Worm (Caenorhabditis elegans) whole organism, young adult: Measurements from ENCODE around the gene nud-1.

Experiments
- B0261.1 ChIP-seq: sonication (generic microtip); optimal IDR thresholded peaks from 2 replicates; lab custom pipeline; 2016; ENCODE audit warnings: mild to moderate bottlenecking, missing genetic modification characterization, moderate library complexity, missing compliant biosample characterization
- D2030.7 ChIP-seq: fragments of 200-800 bp; sonication (Bioruptor generic); IDR thresholded peaks from 2 replicates; pipeline ENCODE4 v1.3.6; 2022; ENCODE audit warnings: missing genetic modification reagents, missing genetic modification characterization, missing compliant biosample characterization
- F10E7.11 ChIP-seq: sonication (generic microtip); optimal IDR thresholded peaks from 2 replicates; lab custom pipeline; 2017; ENCODE audit warnings: mild to moderate bottlenecking, missing genetic modification characterization, moderate library complexity, missing compliant biosample characterization
- K11D2.4 ChIP-seq: fragments of 200-800 bp; sonication (Bioruptor generic); IDR thresholded peaks from 2 replicates; pipeline ENCODE4 v1.3.6; 2022; ENCODE audit warnings: missing genetic modification reagents, missing genetic modification characterization, missing compliant biosample characterization
- ZK185.1 ChIP-seq: sonication (generic microtip); optimal IDR thresholded peaks from 2 replicates; lab custom pipeline; 2016; ENCODE audit warnings: mild to moderate bottlenecking, missing genetic modification characterization, missing compliant biosample characterization; ENCODE audit not compliant: poor library complexity, severe bottlenecking
- attf-6 ChIP-seq: fragments of 200-800 bp; sonication (Bioruptor generic); IDR thresholded peaks from 2 replicates; pipeline ENCODE4 v1.3.6; 2022; ENCODE audit warnings: missing genetic modification reagents, missing genetic modification characterization, missing compliant biosample characterization
- bed-2 ChIP-seq: fragments of 200-800 bp; sonication (Bioruptor generic); IDR thresholded peaks from 2 replicates; pipeline ENCODE4 v1.3.6; 2022; ENCODE audit warnings: missing genetic modification reagents, missing genetic modification characterization, missing compliant biosample characterization
- cebp-1 ChIP-seq, 2 experiments: fragments of 200-800 bp in 1 of 2; sonication (Bioruptor generic) in 1 of 2; sonication (generic microtip) in 1 of 2; IDR thresholded peaks in 1 of 2; optimal IDR thresholded peaks in 1 of 2; 2 replicates each; pipeline versions ENCODE4 v1.3.6 to Lab custom; 2017 to 2022; ENCODE audit warnings: missing compliant biosample characterization in 2 of 2, missing genetic modification characterization in 2 of 2, mild to moderate bottlenecking in 1 of 2, missing genetic modification reagents in 1 of 2, moderate library complexity in 1 of 2
- ceh-27 ChIP-seq: fragments of 200-800 bp; sonication (Bioruptor generic); optimal IDR thresholded peaks from 2 replicates; lab custom pipeline; 2018; ENCODE audit warnings: mild to moderate bottlenecking, missing genetic modification characterization, moderate library complexity, missing compliant biosample characterization
- ceh-58 ChIP-seq: fragments of 200-800 bp; sonication (Bioruptor generic); IDR thresholded peaks from 2 replicates; pipeline ENCODE4 v1.3.6; 2022; ENCODE audit warnings: missing genetic modification characterization, missing compliant biosample characterization
- ceh-79 ChIP-seq: sonication (generic microtip); optimal IDR thresholded peaks from 2 replicates; lab custom pipeline; 2017; ENCODE audit warnings: mild to moderate bottlenecking, missing genetic modification characterization, missing compliant biosample characterization
- ceh-91 ChIP-seq: fragments of 200-800 bp; sonication (Bioruptor generic); IDR thresholded peaks from 2 replicates; pipeline ENCODE4 v1.3.6; 2022; ENCODE audit warnings: missing genetic modification reagents, missing genetic modification characterization, missing compliant biosample characterization
- dox-1 ChIP-seq: fragments of 200-800 bp; sonication (Bioruptor generic); IDR thresholded peaks from 2 replicates; pipeline ENCODE4 v1.3.6; 2022; ENCODE audit warnings: missing genetic modification reagents, missing genetic modification characterization, missing compliant biosample characterization
- dpff-1 ChIP-seq: sonication (generic microtip); optimal IDR thresholded peaks from 2 replicates; lab custom pipeline; 2017; ENCODE audit warnings: mild to moderate bottlenecking, missing genetic modification characterization, missing compliant biosample characterization
- egl-18 ChIP-seq: fragments of 200-800 bp; sonication (Bioruptor generic); IDR thresholded peaks from 2 replicates; pipeline ENCODE4 v1.3.6; 2022; ENCODE audit warnings: missing genetic modification reagents, missing genetic modification characterization, missing compliant biosample characterization
- egrh-3 ChIP-seq: fragments of 200-800 bp; sonication (Bioruptor generic); IDR thresholded peaks from 2 replicates; pipeline ENCODE4 v1.3.6; 2022; ENCODE audit warnings: missing genetic modification reagents, missing genetic modification characterization, missing compliant biosample characterization
- hsf-1 ChIP-seq: fragments of 200-800 bp; sonication (Bioruptor generic); IDR thresholded peaks from 2 replicates; pipeline ENCODE4 v1.3.6; 2022; ENCODE audit warnings: missing genetic modification reagents, missing genetic modification characterization, missing compliant biosample characterization
- lag-1 ChIP-seq: fragments of 200-800 bp; sonication (Bioruptor generic); IDR thresholded peaks from 2 replicates; pipeline ENCODE4 v1.3.6; 2022; ENCODE audit warnings: missing genetic modification reagents, missing genetic modification characterization, missing compliant biosample characterization
- let-526 ChIP-seq: fragments of 200-800 bp; sonication (Bioruptor generic); IDR thresholded peaks from 2 replicates; pipeline ENCODE4 v1.3.6; 2022; ENCODE audit warnings: missing genetic modification reagents, missing genetic modification characterization, missing compliant biosample characterization
- lin-54 ChIP-seq: fragments of 200-800 bp; sonication (Bioruptor generic); optimal IDR thresholded peaks from 2 replicates; lab custom pipeline; 2018; ENCODE audit warnings: mild to moderate bottlenecking, missing genetic modification characterization, missing compliant biosample characterization
- lir-1 ChIP-seq: fragments of 200-800 bp; sonication (Bioruptor generic); conservative IDR thresholded peaks from 2 replicates; pipeline ENCODE4 v1.3.6; 2022; ENCODE audit warnings: missing genetic modification reagents, missing genetic modification characterization, missing compliant biosample characterization
- madf-6 ChIP-seq: fragments of 200-800 bp; sonication (Bioruptor generic); IDR thresholded peaks from 2 replicates; pipeline ENCODE4 v1.3.6; 2022; ENCODE audit warnings: missing genetic modification reagents, missing genetic modification characterization, missing compliant biosample characterization
- mel-28 ChIP-seq: sonication (generic microtip); optimal IDR thresholded peaks from 2 replicates; lab custom pipeline; 2016; ENCODE audit warnings: borderline replicate concordance, mild to moderate bottlenecking, missing genetic modification characterization, missing compliant biosample characterization
- mxl-1 ChIP-seq: sonication (generic microtip); optimal IDR thresholded peaks from 2 replicates; lab custom pipeline; 2016; ENCODE audit warnings: missing genetic modification characterization, missing compliant biosample characterization
- nfya-2 ChIP-seq: fragments of 200-800 bp; sonication (Bioruptor generic); IDR thresholded peaks from 2 replicates; pipeline ENCODE4 v1.3.6; 2022; ENCODE audit warnings: missing genetic modification reagents, missing genetic modification characterization, missing compliant biosample characterization
- nfyb-1 ChIP-seq: fragments of 200-800 bp; sonication (Bioruptor generic); IDR thresholded peaks from 2 replicates; pipeline ENCODE4 v1.3.6; 2022; ENCODE audit warnings: missing genetic modification reagents, missing genetic modification characterization, missing compliant biosample characterization
- nhr-80 ChIP-seq: sonication (generic microtip); optimal IDR thresholded peaks from 2 replicates; lab custom pipeline; 2016; ENCODE audit warnings: missing genetic modification characterization, missing compliant biosample characterization
- pha-4 ChIP-seq: fragments of 150-350 bp; sonication (generic microtip); optimal IDR thresholded peaks from 2 replicates; lab custom pipeline; 2014; ENCODE audit warnings: missing biosample characterization, missing genetic modification reagents, missing genetic modification characterization
- rcor-1 ChIP-seq: fragments of 200-800 bp; sonication (Bioruptor generic); IDR thresholded peaks from 2 replicates; pipeline ENCODE4 v1.3.6; 2022; ENCODE audit warnings: missing genetic modification reagents, missing genetic modification characterization, missing compliant biosample characterization
- repo-1 ChIP-seq: sonication (generic microtip); optimal IDR thresholded peaks from 2 replicates; lab custom pipeline; 2017; ENCODE audit warnings: mild to moderate bottlenecking, missing genetic modification characterization, missing compliant biosample characterization
- rpc-1 ChIP-seq, 2 experiments: fragments of 150-350 bp in 1 of 2; sonication (generic microtip) in 1 of 2; optimal IDR thresholded peaks; 2 replicates each; lab custom pipeline; 2014 to 2018; ENCODE audit warnings: missing biosample characterization in 1 of 2, missing genetic modification characterization in 1 of 2, missing genetic modification reagents in 1 of 2, missing genotype in 1 of 2
- snpc-1.3 ChIP-seq: sonication (generic microtip); optimal IDR thresholded peaks from 2 replicates; lab custom pipeline; 2017; ENCODE audit warnings: missing genetic modification characterization, mild to moderate bottlenecking, missing compliant biosample characterization, antibody characterized with exemption, moderate library complexity, missing genotype, missing genetic modification reagents; ENCODE audit not compliant: insufficient read depth
- snpc-3.4 ChIP-seq: sonication (generic microtip); optimal IDR thresholded peaks from 2 replicates; lab custom pipeline; 2017; ENCODE audit warnings: missing genetic modification characterization, mild to moderate bottlenecking, missing compliant biosample characterization, antibody characterized with exemption, moderate library complexity, missing genotype, missing genetic modification reagents
- tbp1 ChIP-seq: fragments of 200-800 bp; sonication (Bioruptor generic); optimal IDR thresholded peaks from 2 replicates; lab custom pipeline; 2018; ENCODE audit warnings: mild to moderate bottlenecking, missing genetic modification characterization, missing compliant biosample characterization
- tlf-1 ChIP-seq: fragments of 200-800 bp; sonication (Bioruptor generic); optimal IDR thresholded peaks from 2 replicates; lab custom pipeline; 2018; ENCODE audit warnings: mild to moderate bottlenecking, missing genetic modification characterization, missing compliant biosample characterization
- zfh-2 ChIP-seq: fragments of 200-800 bp; sonication (Bioruptor generic); conservative IDR thresholded peaks from 2 replicates; pipeline ENCODE4 v1.3.6; 2022; ENCODE audit warnings: missing genetic modification reagents, missing genetic modification characterization, missing compliant biosample characterization
- zim-3 ChIP-seq: sonication (generic microtip); optimal IDR thresholded peaks from 2 replicates; lab custom pipeline; 2017; ENCODE audit warnings: mild to moderate bottlenecking, missing genetic modification characterization, moderate library complexity, missing compliant biosample characterization
- ztf-25 ChIP-seq: fragments of 200-800 bp; sonication (Bioruptor generic); IDR thresholded peaks from 2 replicates; pipeline ENCODE4 v1.3.6; 2022; ENCODE audit warnings: missing genetic modification reagents, missing genetic modification characterization, missing compliant biosample characterization
- ztf-28 ChIP-seq: fragments of 200-800 bp; sonication (Bioruptor generic); IDR thresholded peaks from 2 replicates; pipeline ENCODE4 v1.3.6; 2022; ENCODE audit warnings: missing genetic modification reagents, missing genetic modification characterization, missing compliant biosample characterization

Gene nud-1

ce11 chrIII:13296289-13296874 lies 44.9 kb upstream of the nud-1 start, which contains the start of gene npp-18 (continued):
- TF ChIP-seq lin-54 (GFP tag; lab: Kevin White, UChicago) (peak; percentile 59), rcor-1 (GFP tag; lab: Robert Waterston, UW) (peak; percentile 48), snpc-1.3 (tag; lab: Kevin White, UChicago) (peak; percentile 21), ztf-28 (0 out of 2 replicates have a peak, but pooled peaks have one; percentile 35), D2030.7 (peak; percentile 44), bed-2 (GFP tag; lab: Robert Waterston, UW) (0 out of 2 replicates have a peak, but pooled peaks have one; percentile 20), nfyb-1 (peak; percentile 82)

ce11 chrIII:13298722-13299431 lies 42.5 kb upstream of the nud-1 start, which contains the start of gene pgm-2:
Gene pgm-2, plus strand, starts transcription at chrIII:13299378.
- TF ChIP-seq dpff-1 (tag; lab: Kevin White, UChicago) (peak; percentile 39), snpc-3.4 (tag; lab: Kevin White, UChicago) (no peak), dox-1 (no peak), snpc-1.3 (tag; lab: Kevin White, UChicago) (peak; percentile 7), ceh-27 (GFP tag; lab: Kevin White, UChicago) (no peak), let-526 (GFP tag; lab: Robert Waterston, UW) (no peak), mxl-1 (tag; lab: Kevin White, UChicago) (no peak), rpc-1 (optimal IDR thresholded peaks at IDR 0.05; lab: Kevin White, UChicago) (no peak), rpc-1 (tag; optimal IDR thresholded peaks at IDR 0.05; lab: Kevin White, UChicago) (no peak), nfya-2 (GFP tag; lab: Robert Waterston, UW) (0 out of 2 replicates have a peak, but pooled peaks have one; percentile 15), tlf-1 (GFP tag; lab: Kevin White, UChicago) (peak; percentile 37), repo-1 (tag; lab: Kevin White, UChicago) (peak; percentile 58), nfyb-1 (0 out of 2 replicates have a peak, but pooled peaks have one; percentile 6), cebp-1 (GFP tag; IDR thresholded peaks at IDR 0.05; lab: Robert Waterston, UW) (no peak), cebp-1 (tag; optimal IDR thresholded peaks at IDR 0.05; lab: Kevin White, UChicago) (peak; percentile 5), mel-28 (tag; lab: Kevin White, UChicago) (no peak), nhr-80 (tag; lab: Kevin White, UChicago) (peak; percentile 45)
- TF ChIP-seq, all 124 proteins: peak for 8

- no peak for TF ChIP-seq egl-18 (GFP tag; lab: Robert Waterston, UW)
- TF ChIP-seq zfh-2 (GFP tag; lab: Robert Waterston, UW), result peak; percentile 69
- TF ChIP-seq, all 124 proteins: peak for 1
Observed at ce11 chrIII:13301983-13302382, 39.3 kb upstream of the nud-1 start.

ce11 chrIII:13302578-13302977 lies 38.7 kb upstream of the nud-1 start:
- TF ChIP-seq lir-1 (no peak), nfya-2 (GFP tag; lab: Robert Waterston, UW) (no peak), ceh-27 (GFP tag; lab: Kevin White, UChicago) (no peak), madf-6 (GFP tag; lab: Robert Waterston, UW) (peak; percentile 12; the same call in 1 of the 2 replicates), F10E7.11 (tag; lab: Kevin White, UChicago) (no peak), ztf-25 (GFP tag; lab: Robert Waterston, UW) (0 out of 2 replicates have a peak, but pooled peaks have one; percentile 23), zim-3 (tag; lab: Kevin White, UChicago) (no peak), egrh-3 (GFP tag; lab: Robert Waterston, UW) (no peak), ceh-79 (tag; lab: Kevin White, UChicago) (no peak), K11D2.4 (GFP tag; lab: Robert Waterston, UW) (no peak), mxl-1 (tag; lab: Kevin White, UChicago) (no peak), tbp1 (GFP tag; lab: Kevin White, UChicago) (peak; percentile 6), attf-6 (peak; percentile 53), ceh-91 (GFP tag; lab: Robert Waterston, UW) (no peak), bed-2 (GFP tag; lab: Robert Waterston, UW) (no peak), ceh-58 (GFP tag; lab: Robert Waterston, UW) (no peak), pha-4 (no peak), lag-1 (GFP tag; lab: Robert Waterston, UW) (no peak), ZK185.1 (tag; lab: Kevin White, UChicago) (no peak), hsf-1 (GFP tag; lab: Robert Waterston, UW) (peak; percentile 13; the same call in 1 of the 2 replicates), nhr-80 (tag; lab: Kevin White, UChicago) (no peak), B0261.1 (tag; lab: Kevin White, UChicago) (no peak)
